Fruit fly (Drosophila melanogaster) whole organism, embryonic: ENCODE data around the gene CG34041.
A peak's percentile ranks its signal among the peaks of the same experiment; 100 is the strongest.

Experiments used
- B-H2 ChIP-seq: fragments of 200-800 bp; sonication (Bioruptor generic); optimal IDR thresholded peaks from 2 replicates; lab custom pipeline; 2018; ENCODE audit warnings: missing biosample characterization, mild to moderate bottlenecking, missing genetic modification characterization
- BEAF-32 ChIP-seq: fragments of 200-800 bp; sonication (Bioruptor generic); optimal IDR thresholded peaks from 3 replicates; lab custom pipeline; 2017; ENCODE audit warnings: missing biosample characterization, missing genetic modification characterization, mild to moderate bottlenecking, moderate library complexity, missing genetic modification reagents
- CG10274 ChIP-seq: fragments of 200-800 bp; sonication (Bioruptor generic); optimal IDR thresholded peaks from 3 replicates; lab custom pipeline; 2017; ENCODE audit warnings: missing biosample characterization, mild to moderate bottlenecking, missing genetic modification characterization
- CG10462 ChIP-seq: fragments of 200-800 bp; sonication (Bioruptor generic); optimal IDR thresholded peaks from 2 replicates; lab custom pipeline; 2016; ENCODE audit warnings: missing biosample characterization, missing genetic modification characterization
- CG11560 ChIP-seq: fragments of 200-800 bp; sonication (Bioruptor generic); IDR thresholded peaks from 3 replicates; pipeline ENCODE4 v1.3.6; 2022; ENCODE audit warnings: missing biosample characterization, missing genetic modification characterization
- CG12071 ChIP-seq: fragments of 200-800 bp; sonication (Bioruptor generic); optimal IDR thresholded peaks from 3 replicates; lab custom pipeline; 2018; ENCODE audit warnings: missing biosample characterization, mild to moderate bottlenecking, missing genetic modification characterization
- CG15011 ChIP-seq: fragments of 200-800 bp; sonication (Bioruptor generic); optimal IDR thresholded peaks from 3 replicates; lab custom pipeline; 2018; ENCODE audit warnings: missing biosample characterization, mild to moderate bottlenecking, missing genetic modification characterization
- CG15601 ChIP-seq: fragments of 200-800 bp; sonication (Bioruptor generic); optimal IDR thresholded peaks from 3 replicates; lab custom pipeline; 2019; ENCODE audit warnings: missing biosample characterization, mild to moderate bottlenecking, missing genetic modification characterization, moderate library complexity
- CG16813 ChIP-seq: fragments of 200-800 bp; sonication (Bioruptor generic); IDR thresholded peaks from 3 replicates; pipeline ENCODE4 v1.3.6; 2022; ENCODE audit warnings: missing biosample characterization, missing genetic modification characterization; ENCODE audit not compliant: partially characterized antibody
- CG17328 ChIP-seq: fragments of 200-800 bp; sonication (Bioruptor generic); IDR thresholded peaks from 2 replicates; pipeline ENCODE4 v1.3.6; 2022; ENCODE audit warnings: missing biosample characterization, missing genetic modification characterization
- CG31224 ChIP-seq: fragments of 200-800 bp; sonication (Bioruptor generic); IDR thresholded peaks from 2 replicates; pipeline ENCODE4 v1.3.6; 2022; ENCODE audit warnings: missing biosample characterization, missing genetic modification characterization
- CG31365 ChIP-seq: fragments of 200-800 bp; sonication (Bioruptor generic); optimal IDR thresholded peaks from 2 replicates; lab custom pipeline; 2018; ENCODE audit warnings: missing biosample characterization, mild to moderate bottlenecking, missing genetic modification characterization
- CG32532 ChIP-seq: fragments of 200-800 bp; sonication (Bioruptor generic); IDR thresholded peaks from 2 replicates; pipeline ENCODE4 v1.3.6; 2022; ENCODE audit warnings: missing biosample characterization, missing genetic modification characterization
- CG3281 ChIP-seq: fragments of 200-800 bp; sonication (Bioruptor generic); optimal IDR thresholded peaks from 3 replicates; lab custom pipeline; 2017; ENCODE audit warnings: missing biosample characterization, mild to moderate bottlenecking, missing genetic modification characterization
- CG33213 ChIP-seq: fragments of 200-800 bp; sonication (Bioruptor generic); optimal IDR thresholded peaks from 3 replicates; lab custom pipeline; 2016; ENCODE audit warnings: missing biosample characterization, missing genetic modification characterization
- CG4404 ChIP-seq: fragments of 200-800 bp; sonication (Bioruptor generic); IDR thresholded peaks from 2 replicates; pipeline ENCODE4 v1.3.6; 2022; ENCODE audit warnings: missing biosample characterization, missing genetic modification characterization
- CG7271 ChIP-seq: fragments of 200-800 bp; sonication (Bioruptor generic); optimal IDR thresholded peaks from 2 replicates; lab custom pipeline; 2018; ENCODE audit warnings: missing biosample characterization, mild to moderate bottlenecking, missing genetic modification characterization, moderate library complexity
- CG7357 ChIP-seq: fragments of 200-800 bp; sonication (Bioruptor generic); IDR thresholded peaks from 3 replicates; pipeline ENCODE4 v1.3.6; 2022; ENCODE audit warnings: missing biosample characterization, missing genetic modification characterization
- CG9817 ChIP-seq: fragments of 200-800 bp; sonication (Bioruptor generic); optimal IDR thresholded peaks from 2 replicates; lab custom pipeline; 2018; ENCODE audit warnings: missing biosample characterization, mild to moderate bottlenecking, missing genetic modification characterization, moderate library complexity
- E2f1 ChIP-seq: fragments of 200-800 bp; sonication (Bioruptor generic); IDR thresholded peaks from 2 replicates; pipeline ENCODE4 v1.3.6; 2022; ENCODE audit warnings: missing biosample characterization, missing genetic modification characterization
- HLH54F ChIP-seq: fragments of 200-800 bp; sonication (Bioruptor generic); optimal IDR thresholded peaks from 3 replicates; lab custom pipeline; 2016; ENCODE audit warnings: missing biosample characterization, missing genetic modification characterization
- HLHmδ ChIP-seq: fragments of 200-800 bp; sonication (Bioruptor generic); optimal IDR thresholded peaks from 2 replicates; lab custom pipeline; 2018; ENCODE audit warnings: missing biosample characterization, mild to moderate bottlenecking, missing genetic modification characterization, moderate library complexity
- Hmx ChIP-seq: fragments of 200-800 bp; sonication (Bioruptor generic); optimal IDR thresholded peaks from 2 replicates; lab custom pipeline; 2016; ENCODE audit warnings: missing biosample characterization, missing genetic modification characterization
- Max ChIP-seq: fragments of 200-800 bp; sonication (Bioruptor generic); optimal IDR thresholded peaks from 2 replicates; lab custom pipeline; 2016; ENCODE audit warnings: missing biosample characterization, mild to moderate bottlenecking, missing genetic modification characterization
- Mrtf ChIP-seq: fragments of 200-800 bp; sonication (Bioruptor generic); IDR thresholded peaks from 3 replicates; pipeline ENCODE4 v1.3.6; 2022; ENCODE audit warnings: missing biosample characterization, missing genetic modification characterization
- Sox100B ChIP-seq: fragments of 200-800 bp; sonication (Bioruptor generic); optimal IDR thresholded peaks from 3 replicates; lab custom pipeline; 2018; ENCODE audit warnings: missing biosample characterization, mild to moderate bottlenecking, missing genetic modification characterization
- Stat92E ChIP-seq, 3 experiments: fragments of >200 bp in 2 of 3; fragments of 200-800 bp in 1 of 3; sonication (Bioruptor generic) in 1 of 3; optimal IDR thresholded peaks; 2 replicates each; lab custom pipeline; 2017 to 2019; ENCODE audit warnings: missing biosample characterization in 3 of 3, missing genetic modification characterization in 3 of 3, mild to moderate bottlenecking in 1 of 3, moderate library complexity in 1 of 3
- ap ChIP-seq: fragments of 200-800 bp; sonication (Bioruptor generic); IDR thresholded peaks from 2 replicates; pipeline ENCODE4 v1.3.6; 2022; ENCODE audit warnings: missing biosample characterization, missing genetic modification characterization
- caup ChIP-seq: fragments of 200-800 bp; sonication (Bioruptor generic); optimal IDR thresholded peaks from 3 replicates; lab custom pipeline; 2017; ENCODE audit warnings: missing biosample characterization, mild to moderate bottlenecking, missing genetic modification characterization, moderate library complexity; ENCODE audit not compliant: severe bottlenecking
- disco-r ChIP-seq: fragments of 200-800 bp; sonication (Bioruptor generic); optimal IDR thresholded peaks from 2 replicates; lab custom pipeline; 2016; ENCODE audit warnings: missing biosample characterization, missing genetic modification characterization
- eyg ChIP-seq: fragments of 200-800 bp; sonication (Bioruptor generic); optimal IDR thresholded peaks from 3 replicates; lab custom pipeline; 2016; ENCODE audit warnings: missing biosample characterization, missing genetic modification characterization
- ind ChIP-seq: fragments of 200-800 bp; sonication (Bioruptor generic); optimal IDR thresholded peaks from 3 replicates; lab custom pipeline; 2016; ENCODE audit warnings: missing biosample characterization, missing genetic modification characterization
- insv ChIP-seq, 2 experiments: fragments of 200-800 bp; sonication (Bioruptor generic); optimal IDR thresholded peaks; 3 replicates each; lab custom pipeline; 2016 to 2018; ENCODE audit warnings: missing biosample characterization in 2 of 2, missing genetic modification characterization in 2 of 2
- mam ChIP-seq: fragments of 200-800 bp; sonication (Bioruptor generic); optimal IDR thresholded peaks from 3 replicates; lab custom pipeline; 2016; ENCODE audit warnings: missing biosample characterization, missing genetic modification characterization
- nau ChIP-seq: fragments of 200-800 bp; sonication (Bioruptor generic); optimal IDR thresholded peaks from 3 replicates; lab custom pipeline; 2017; ENCODE audit warnings: missing biosample characterization, mild to moderate bottlenecking, missing genetic modification characterization, missing genetic modification reagents
- nerfin-1 ChIP-seq: fragments of 200-800 bp; sonication (Bioruptor generic); optimal IDR thresholded peaks from 3 replicates; lab custom pipeline; 2019; ENCODE audit warnings: missing biosample characterization, mild to moderate bottlenecking, missing genetic modification characterization, moderate library complexity
- odd ChIP-seq: fragments of 200-800 bp; sonication (Bioruptor generic); optimal IDR thresholded peaks from 2 replicates; lab custom pipeline; 2017; ENCODE audit warnings: missing biosample characterization, mild to moderate bottlenecking, missing genetic modification characterization
- peb ChIP-seq: fragments of 200-800 bp; sonication (Bioruptor generic); IDR thresholded peaks from 2 replicates; pipeline ENCODE4 v1.3.6; 2022; ENCODE audit warnings: missing biosample characterization, missing genetic modification characterization
- pita ChIP-seq: fragments of 200-800 bp; sonication (Bioruptor generic); optimal IDR thresholded peaks from 2 replicates; lab custom pipeline; 2017; ENCODE audit warnings: missing biosample characterization, mild to moderate bottlenecking, missing genetic modification characterization
- prd ChIP-seq, 3 experiments: fragments of >200 bp in 2 of 3; fragments of 200-800 bp in 1 of 3; sonication (Bioruptor generic) in 1 of 3; optimal IDR thresholded peaks in 2 of 3; IDR thresholded peaks in 1 of 3; 2 replicates in 2 of 3; 3 replicates in 1 of 3; pipeline versions ENCODE4 v1.3.6 to Lab custom; 2017 to 2022; ENCODE audit warnings: missing biosample characterization in 1 of 3, missing genetic modification characterization in 1 of 3
- sens ChIP-seq: fragments of 200-800 bp; sonication (Bioruptor generic); peaks from one replicate; lab custom pipeline; 2016; ENCODE audit warnings: missing biosample characterization, missing genetic modification characterization
- slbo ChIP-seq: fragments of 200-800 bp; sonication (Bioruptor generic); IDR thresholded peaks from 2 replicates; pipeline ENCODE4 v1.3.6; 2022; ENCODE audit warnings: missing biosample characterization, missing genetic modification characterization
- sqz ChIP-seq: fragments of 200-800 bp; sonication (Bioruptor generic); optimal IDR thresholded peaks from 3 replicates; lab custom pipeline; 2018; ENCODE audit warnings: missing biosample characterization, mild to moderate bottlenecking, missing genetic modification characterization
- stwl ChIP-seq: fragments of 200-800 bp; sonication (Bioruptor generic); optimal IDR thresholded peaks from 3 replicates; lab custom pipeline; 2018; ENCODE audit warnings: missing biosample characterization, mild to moderate bottlenecking, missing genetic modification characterization, moderate library complexity
- tx ChIP-seq: fragments of 200-800 bp; sonication (Bioruptor generic); optimal IDR thresholded peaks from 2 replicates; lab custom pipeline; 2016; ENCODE audit warnings: missing biosample characterization, missing genetic modification characterization
- unpg ChIP-seq: fragments of 200-800 bp; sonication (Bioruptor generic); optimal IDR thresholded peaks from 3 replicates; lab custom pipeline; 2018; ENCODE audit warnings: missing biosample characterization, mild to moderate bottlenecking, missing genetic modification characterization, moderate library complexity
- z ChIP-seq: fragments of 200-800 bp; sonication (Bioruptor generic); IDR thresholded peaks from 3 replicates; pipeline ENCODE4 v1.3.6; 2022; ENCODE audit warnings: missing biosample characterization, missing genetic modification characterization
- zen ChIP-seq: fragments of 200-800 bp; sonication (Bioruptor generic); optimal IDR thresholded peaks from 3 replicates; lab custom pipeline; 2018; ENCODE audit warnings: missing biosample characterization, mild to moderate bottlenecking, missing genetic modification characterization, moderate library complexity
- zen2 ChIP-seq: fragments of 200-800 bp; sonication (Bioruptor generic); IDR thresholded peaks from 3 replicates; pipeline ENCODE4 v1.3.6; 2022; ENCODE audit warnings: missing biosample characterization, missing genetic modification characterization; ENCODE audit not compliant: partially characterized antibody

Gene CG34041

dm6 chr3R:30531989-30532653, 24.3 kb downstream of the CG34041 start, which contains the start of gene tmod (continued):
- TF ChIP-seq B-H2: peak; percentile 19
- TF ChIP-seq caup (GFP tag; lab: Kevin White, UChicago): peak; percentile 24
- TF ChIP-seq CG4404 (GFP tag; lab: Robert Waterston, UW): no peak
- no peak for TF ChIP-seq CG10462 (GFP tag; lab: Kevin White, UChicago)
- no peak for TF ChIP-seq Hmx (GFP tag; lab: Kevin White, UChicago)
- TF ChIP-seq slbo (GFP tag; lab: Robert Waterston, UW): no peak
- no peak for TF ChIP-seq eyg
- TF ChIP-seq insv (GFP tag; optimal IDR thresholded peaks at IDR 0.05; lab: Kevin White, UChicago): no peak
- no peak for TF ChIP-seq disco-r (GFP tag; lab: Kevin White, UChicago)
- TF ChIP-seq E2f1: peak; percentile 24; the same call in 1 of the 2 replicates
- no peak for TF ChIP-seq prd (optimal IDR thresholded peaks at IDR 0.05; lab: Kevin White, UChicago)
- TF ChIP-seq prd (GFP tag; IDR thresholded peaks at IDR 0.05; lab: Robert Waterston, UW): peak; percentile 59; the same call in 2 of the 3 replicates
- peak; percentile 55 for TF ChIP-seq ind (GFP tag; lab: Kevin White, UChicago)
- TF ChIP-seq Stat92E (GFP tag; optimal IDR thresholded peaks at IDR 0.05; lab: Kevin White, UChicago): no peak
- no peak for TF ChIP-seq CG11560 (tag; lab: Robert Waterston, UW)
- TF ChIP-seq z (GFP tag; lab: Robert Waterston, UW): no peak
- TF ChIP-seq CG7271 (tag; lab: Kevin White, UChicago): no peak
- TF ChIP-seq mam: peak; percentile 37
- peak; percentile 43 for TF ChIP-seq CG3281 (GFP tag; lab: Kevin White, UChicago)
- no peak for TF ChIP-seq BEAF-32 (GFP tag; lab: Kevin White, UChicago)
- TF ChIP-seq pita (GFP tag; lab: Kevin White, UChicago): no peak
- peak; percentile 65 for TF ChIP-seq Sox100B (GFP tag; lab: Kevin White, UChicago)
- TF ChIP-seq CG17328 (GFP tag; lab: Robert Waterston, UW): no peak; the same call in 1 of the 2 replicates
- peak; percentile 91 for TF ChIP-seq sens (GFP tag; lab: Kevin White, UChicago)
- TF ChIP-seq zen: peak; percentile 3
- no peak for TF ChIP-seq peb (GFP tag; lab: Robert Waterston, UW)
- peak; percentile 70; the same call in 1 of the 2 replicates for TF ChIP-seq CG32532
- no peak for TF ChIP-seq CG31224 (GFP tag; lab: Robert Waterston, UW)
- TF ChIP-seq CG12071 (GFP tag; lab: Kevin White, UChicago): no peak
- peak; percentile 53 for TF ChIP-seq nerfin-1
- peak; percentile 8 for TF ChIP-seq CG10274 (GFP tag; lab: Kevin White, UChicago)
- TF ChIP-seq stwl (tag; lab: Kevin White, UChicago): no peak
- peak; percentile 32; the same call in 1 of the 3 replicates for TF ChIP-seq zen2
- TF ChIP-seq nau (GFP tag; lab: Kevin White, UChicago): peak; percentile 18
- TF ChIP-seq HLHmδ (GFP tag; lab: Kevin White, UChicago): no peak
- peak; percentile 19 for TF ChIP-seq HLH54F (GFP tag; lab: Kevin White, UChicago)
- TF ChIP-seq CG16813 (GFP tag; lab: Robert Waterston, UW): no peak
- peak; percentile 20 for TF ChIP-seq Max (GFP tag; lab: Kevin White, UChicago)
- no peak for TF ChIP-seq CG15011 (GFP tag; lab: Kevin White, UChicago)
- TF ChIP-seq Mrtf (GFP tag; lab: Robert Waterston, UW): no peak
- TF ChIP-seq ap (GFP tag; lab: Robert Waterston, UW): no peak
- TF ChIP-seq sqz: no peak
- no peak for TF ChIP-seq CG7357 (GFP tag; lab: Robert Waterston, UW)
- no peak for TF ChIP-seq odd (GFP tag; lab: Kevin White, UChicago)
- no peak for TF ChIP-seq CG31365
- peak; percentile 36 for TF ChIP-seq CG15601 (tag; lab: Kevin White, UChicago)
- TF ChIP-seq CG33213 (GFP tag; lab: Kevin White, UChicago): peak; percentile 24
- TF ChIP-seq CG9817 (tag; lab: Kevin White, UChicago): peak; percentile 19
- peak; percentile 20 for TF ChIP-seq tx (GFP tag; lab: Kevin White, UChicago)
- peak; percentile 64 for TF ChIP-seq unpg (GFP tag; lab: Kevin White, UChicago)
